Worm (Caenorhabditis elegans) whole organism, L4/young adult: ENCODE results near the gene cnt-1.

Experiments
- W03F9.2 ChIP-seq: fragments of 150-350 bp; optimal IDR thresholded peaks from 2 replicates; lab custom pipeline; 2014; ENCODE audit warnings: missing biosample characterization, missing genetic modification characterization
- dao-5 ChIP-seq: sonication (generic microtip); optimal IDR thresholded peaks from 2 replicates; lab custom pipeline; 2016; ENCODE audit warnings: missing genotype, missing genetic modification characterization, moderate library complexity, missing compliant biosample characterization
- him-1 ChIP-seq: sonication (generic microtip); optimal IDR thresholded peaks from 2 replicates; lab custom pipeline; 2016; ENCODE audit warnings: missing genotype, missing genetic modification reagents, missing genetic modification characterization, missing compliant biosample characterization

Gene cnt-1

DNA sequence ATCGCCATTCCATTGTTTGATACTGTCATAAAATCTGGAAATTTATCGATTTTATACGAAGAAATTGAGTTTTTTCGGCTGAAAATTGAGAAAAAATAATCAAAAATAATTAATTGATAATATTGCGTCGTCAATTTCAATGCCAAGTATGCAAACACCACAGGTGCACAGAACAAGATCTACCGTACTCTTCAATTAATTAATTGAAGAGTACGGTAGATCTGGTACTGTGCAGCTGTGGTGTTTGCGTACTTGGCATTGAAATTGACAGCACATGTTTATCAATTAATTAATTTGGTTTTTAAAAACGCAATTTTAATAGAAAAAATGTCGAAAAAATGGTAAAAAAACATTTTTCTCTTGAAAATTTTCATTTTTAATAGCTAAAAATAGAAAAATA, at the start of gene cnt-1:
TSS of gene cnt-1 (minus strand) at position 36 of the 400 bp plus-strand sequence.
- no peak for TF ChIP-seq him-1 (tag; lab: Kevin White, UChicago)
- TF ChIP-seq W03F9.2 (tag; lab: Kevin White, UChicago), result no peak
- TF ChIP-seq dao-5 (tag; lab: Kevin White, UChicago), result no peak

DNA sequence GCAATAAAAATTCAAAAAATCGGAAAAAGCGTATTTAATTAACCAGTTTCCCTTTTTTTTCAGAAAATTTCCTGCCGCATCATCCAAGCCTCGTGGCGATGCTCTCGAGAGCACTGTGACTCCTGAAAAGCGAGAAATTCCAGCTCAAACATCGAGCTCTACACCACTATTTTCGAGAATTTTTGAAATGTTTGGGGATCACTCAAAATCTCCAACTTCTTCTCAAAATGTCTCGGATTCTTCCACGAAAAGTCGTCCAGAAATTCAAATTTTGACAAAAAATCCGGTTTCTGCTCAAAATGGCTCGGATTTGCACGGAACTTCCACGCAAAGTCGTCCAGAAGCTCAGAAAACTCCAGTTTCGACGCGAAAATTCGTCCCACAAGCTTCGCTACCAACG, 49.3 kb upstream of the cnt-1 start:
- TF ChIP-seq him-1 (tag; lab: Kevin White, UChicago) (no peak), dao-5 (tag; lab: Kevin White, UChicago) (no peak), W03F9.2 (tag; lab: Kevin White, UChicago) (no peak)

DNA sequence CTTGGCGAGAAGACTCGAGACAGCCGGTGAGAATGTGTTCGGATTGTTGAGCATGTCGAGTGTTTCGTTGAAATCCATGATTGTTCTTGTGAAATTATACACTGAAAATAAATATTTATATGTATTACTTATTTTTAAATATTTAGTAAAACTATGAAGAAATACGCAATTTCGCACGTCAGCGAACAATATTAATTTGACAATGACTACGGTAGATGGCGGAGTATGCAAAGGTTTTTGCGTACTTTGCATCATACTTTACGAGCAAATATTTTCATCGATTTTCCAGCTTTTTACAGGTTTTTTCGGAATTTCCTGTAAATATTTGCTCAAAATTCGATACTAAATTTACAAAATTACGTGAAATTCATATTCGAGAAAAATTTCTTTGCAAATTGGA, 42.2 kb upstream of the cnt-1 start, which contains the start of gene set-24:
TSS of gene set-24 (minus strand) at position 101 of the 400 bp plus-strand sequence.
- TF ChIP-seq W03F9.2 (tag; lab: Kevin White, UChicago) (no peak), dao-5 (tag; lab: Kevin White, UChicago) (no peak), him-1 (tag; lab: Kevin White, UChicago) (no peak)

DNA sequence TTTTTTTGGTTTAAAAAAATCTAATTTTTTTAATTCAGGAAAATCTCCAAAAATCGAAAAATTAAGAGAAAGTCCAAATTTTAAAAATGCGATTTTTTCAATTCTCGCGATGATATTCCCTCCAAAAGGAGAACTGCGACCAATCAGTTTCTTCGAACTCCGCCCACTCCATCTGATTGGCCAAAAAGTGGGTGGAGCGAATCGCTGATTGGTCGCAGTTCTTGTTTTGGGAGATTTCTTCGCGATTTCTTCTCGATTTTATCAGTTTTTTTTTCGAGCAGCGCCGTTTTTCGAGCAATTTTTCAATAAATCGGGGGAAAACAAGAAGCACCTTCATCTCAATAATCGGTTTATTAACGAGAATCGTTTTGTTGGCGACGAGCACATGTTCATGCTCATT, 41.7 kb upstream of the cnt-1 start:
- no peak for TF ChIP-seq him-1 (tag; lab: Kevin White, UChicago)
- no peak for TF ChIP-seq W03F9.2 (tag; lab: Kevin White, UChicago)
- no peak for TF ChIP-seq dao-5 (tag; lab: Kevin White, UChicago)

DNA sequence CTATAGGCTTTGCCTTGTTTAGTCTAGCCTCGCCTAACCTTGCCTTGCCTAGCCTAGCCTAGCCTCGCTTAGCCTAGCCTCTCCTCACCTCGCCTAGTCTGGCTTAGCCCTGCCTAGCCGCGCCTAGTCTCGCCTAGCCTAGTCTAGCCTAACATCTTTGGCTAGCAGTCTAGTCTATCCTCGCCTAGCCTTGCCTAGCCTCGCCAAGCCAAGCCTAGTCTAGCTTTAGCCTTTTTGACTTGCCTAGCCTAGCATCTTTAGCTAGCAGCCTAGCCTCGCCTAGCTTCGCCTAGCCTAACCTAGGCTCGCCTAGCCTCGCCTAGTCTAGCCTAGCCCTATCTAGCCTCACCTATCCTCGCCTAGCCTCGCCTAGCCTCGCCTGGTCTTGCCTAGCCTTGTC, 22.3 kb upstream of the cnt-1 start:
- TF ChIP-seq dao-5 (tag; lab: Kevin White, UChicago) (no peak), him-1 (tag; lab: Kevin White, UChicago) (no peak)

DNA sequence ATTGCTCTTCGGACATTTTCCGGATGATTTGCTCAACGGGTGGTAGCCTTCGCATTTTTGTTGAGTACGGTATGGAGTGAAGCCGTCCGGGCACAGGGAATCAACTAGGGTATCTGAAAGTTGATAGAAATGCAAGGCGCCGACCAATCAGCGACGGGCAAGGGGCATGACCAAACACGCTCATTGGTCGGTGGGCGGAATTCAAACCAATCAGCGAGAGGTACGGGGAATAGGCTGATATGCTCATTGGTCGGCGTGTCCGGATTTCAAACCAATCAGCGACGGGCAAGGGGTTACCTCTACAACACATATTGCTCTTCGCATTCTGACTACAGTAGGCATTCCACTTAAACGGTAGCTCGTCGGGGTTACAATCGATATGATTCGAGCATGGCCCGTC, 20.2 kb upstream of the cnt-1 start:
- TF ChIP-seq dao-5 (tag; lab: Kevin White, UChicago), result no peak
- no peak for TF ChIP-seq him-1 (tag; lab: Kevin White, UChicago)
- no peak for TF ChIP-seq W03F9.2 (tag; lab: Kevin White, UChicago)

DNA sequence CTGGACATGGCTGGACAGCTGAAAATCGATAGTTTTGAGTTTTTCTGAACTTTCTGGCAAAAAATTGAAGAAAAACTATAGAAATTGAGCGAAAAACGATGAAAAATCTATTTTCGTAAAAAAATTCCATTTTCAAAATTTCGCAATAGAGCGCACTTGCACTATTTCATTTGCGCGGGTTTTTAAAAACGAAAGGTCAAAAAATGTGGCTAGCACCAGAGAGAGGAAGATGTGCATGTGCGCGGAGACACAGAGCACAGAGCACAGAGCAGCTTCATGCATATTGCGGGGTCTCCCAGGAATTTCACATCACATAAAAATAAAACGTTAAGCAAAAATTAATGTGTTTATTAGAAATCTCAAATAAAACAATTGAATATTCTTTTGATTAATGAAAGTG, 19.2 kb upstream of the cnt-1 start, which contains the start of gene Y17G7B.18:
TSS of gene Y17G7B.18 (minus strand) at position 18 of the 400 bp plus-strand sequence.
- TF ChIP-seq W03F9.2 (tag; lab: Kevin White, UChicago), result peak; percentile 54
- TF ChIP-seq dao-5 (tag; lab: Kevin White, UChicago), result no peak
- peak; percentile 35 for TF ChIP-seq him-1 (tag; lab: Kevin White, UChicago)

DNA sequence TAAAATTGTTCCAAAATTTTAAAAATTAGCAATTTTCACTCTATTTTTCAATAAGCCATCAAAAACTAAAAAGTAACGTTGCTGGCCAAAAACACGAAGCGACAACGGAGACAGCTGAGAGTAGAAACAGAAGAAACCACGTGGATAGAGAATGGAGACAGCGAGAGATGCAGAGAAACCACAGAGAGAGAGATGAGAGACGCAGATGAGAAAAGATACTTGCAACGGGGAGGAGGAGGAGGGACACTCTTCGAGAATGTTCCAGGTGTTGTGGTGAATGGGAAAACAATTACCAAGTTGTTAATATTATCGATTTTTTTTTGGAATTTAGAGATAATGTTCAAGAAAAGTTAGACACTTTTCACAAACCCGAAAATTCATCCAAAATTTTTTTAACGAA, 13.7 kb upstream of the cnt-1 start:
- no peak for TF ChIP-seq dao-5 (tag; lab: Kevin White, UChicago)
- TF ChIP-seq him-1 (tag; lab: Kevin White, UChicago), result peak; percentile 25
- peak; percentile 93 for TF ChIP-seq W03F9.2 (tag; lab: Kevin White, UChicago)

DNA sequence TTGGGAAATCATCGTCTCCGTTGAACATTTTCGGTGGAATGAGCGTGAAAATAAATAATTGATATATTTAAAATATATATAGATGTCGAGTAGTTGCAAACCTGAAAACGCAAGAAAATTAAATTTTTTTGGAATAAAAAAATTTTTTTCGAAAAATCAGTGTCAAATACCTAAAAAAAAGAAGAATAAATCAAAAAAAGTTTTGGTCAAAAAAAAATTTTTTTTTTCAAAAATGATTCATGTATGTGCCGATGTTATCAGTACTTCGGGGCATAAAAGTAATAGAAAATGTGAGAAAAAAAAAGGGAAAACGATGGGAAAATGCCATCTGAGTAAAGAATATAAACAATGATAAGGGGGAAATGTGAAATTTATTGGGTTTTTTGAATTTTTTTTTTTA, 11.2 kb upstream of the cnt-1 start, which contains the start of gene Y17G7B.17:
TSS of gene Y17G7B.17 (minus strand) at position 101 of the 400 bp plus-strand sequence.
- no peak for TF ChIP-seq dao-5 (tag; lab: Kevin White, UChicago)
- TF ChIP-seq W03F9.2 (tag; lab: Kevin White, UChicago), result peak; percentile 17

DNA sequence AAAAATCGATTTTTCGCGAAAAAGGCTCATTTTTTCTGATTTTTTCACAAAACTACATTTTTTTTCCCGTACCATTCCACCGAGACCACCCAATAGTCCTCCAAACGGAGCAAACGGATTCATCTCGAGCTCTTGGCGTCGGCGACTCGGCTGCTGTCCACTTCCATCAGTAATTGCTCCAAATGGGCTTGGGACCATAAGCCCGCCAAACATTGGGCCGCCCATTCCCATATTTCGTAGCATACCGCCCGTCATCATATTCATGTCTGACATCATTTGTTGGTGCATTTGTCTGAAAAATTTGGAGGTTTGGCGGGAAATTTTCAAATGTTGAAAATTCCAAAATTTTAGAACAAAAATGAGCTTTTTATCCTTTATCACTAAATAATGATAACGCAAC, 10.0 kb upstream of the cnt-1 start:
- TF ChIP-seq him-1 (tag; lab: Kevin White, UChicago) (no peak), dao-5 (tag; lab: Kevin White, UChicago) (no peak), W03F9.2 (tag; lab: Kevin White, UChicago) (no peak)

DNA sequence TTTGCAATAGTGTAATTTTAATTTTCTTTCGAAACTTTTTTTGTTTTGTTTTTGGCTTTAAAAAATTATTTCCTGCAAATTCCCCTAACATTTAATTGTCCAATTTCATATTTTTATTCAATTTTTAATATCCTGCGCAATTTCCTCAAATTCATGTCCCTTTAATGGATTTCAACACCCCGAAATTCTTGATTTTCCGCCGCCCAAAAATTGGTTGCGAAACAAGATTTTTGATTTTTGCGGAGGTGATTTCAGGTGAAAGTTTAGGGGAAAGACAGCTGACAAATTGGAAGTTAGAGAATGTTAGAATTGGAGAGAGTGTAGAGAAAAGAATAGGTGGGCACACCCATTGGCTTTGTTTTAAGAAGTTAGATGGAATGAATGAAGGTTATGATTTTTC, 6.4 kb upstream of the cnt-1 start:
- TF ChIP-seq him-1 (tag; lab: Kevin White, UChicago) (no peak), dao-5 (tag; lab: Kevin White, UChicago) (no peak), W03F9.2 (tag; lab: Kevin White, UChicago) (no peak)

DNA sequence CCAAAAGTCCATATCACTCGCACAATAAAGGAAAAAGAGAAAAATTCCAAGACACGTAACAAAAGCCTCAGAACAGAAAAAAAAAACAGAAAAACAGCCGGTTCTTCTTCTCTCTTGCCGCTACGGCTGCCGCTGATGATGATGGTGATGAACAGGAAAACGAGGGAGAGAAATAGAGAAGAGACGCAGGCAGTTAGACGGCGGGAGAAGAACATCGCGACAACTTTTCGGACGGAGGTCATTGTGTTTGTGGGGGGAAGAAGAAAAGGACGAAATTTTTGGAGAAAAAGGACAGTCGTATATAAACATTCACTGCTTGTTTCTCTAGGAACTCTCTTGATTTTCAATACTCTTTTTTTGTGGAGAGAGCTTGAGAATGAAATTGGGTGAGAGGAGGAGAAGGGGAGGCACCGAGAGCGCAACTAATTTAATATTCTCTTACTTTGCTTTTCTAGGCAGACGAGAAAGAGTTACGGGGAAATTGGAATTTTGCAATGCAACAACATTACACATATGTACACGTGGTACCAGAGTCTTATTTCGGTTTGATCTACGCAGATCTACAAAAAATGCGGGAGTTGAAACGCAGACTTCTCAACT, 1.0 kb upstream of the cnt-1 start:
- TF ChIP-seq W03F9.2 (tag; lab: Kevin White, UChicago) (peak; percentile 15), him-1 (tag; lab: Kevin White, UChicago) (no peak), dao-5 (tag; lab: Kevin White, UChicago) (no peak)

DNA sequence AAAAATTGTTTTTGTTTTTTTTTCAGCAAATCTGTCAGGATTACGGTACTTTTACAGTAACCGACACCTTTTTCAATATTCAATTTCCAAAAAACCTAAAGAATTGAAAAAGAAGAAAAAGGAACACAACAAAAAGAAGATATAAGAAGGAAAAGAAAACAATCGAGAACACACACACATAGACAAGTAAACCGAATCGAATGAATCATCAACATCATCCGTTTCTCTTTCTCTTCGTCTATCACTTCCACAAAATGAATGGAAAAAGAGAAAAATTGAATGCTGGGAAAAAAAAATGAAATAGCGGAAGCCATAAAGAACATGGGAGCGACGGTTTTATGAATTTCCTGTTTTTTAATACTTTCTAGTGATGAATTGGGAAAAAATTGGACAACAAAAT, 7.2 kb downstream of the cnt-1 start:
- TF ChIP-seq dao-5 (tag; lab: Kevin White, UChicago), result no peak
- TF ChIP-seq him-1 (tag; lab: Kevin White, UChicago), result no peak
- TF ChIP-seq W03F9.2 (tag; lab: Kevin White, UChicago), result no peak

DNA sequence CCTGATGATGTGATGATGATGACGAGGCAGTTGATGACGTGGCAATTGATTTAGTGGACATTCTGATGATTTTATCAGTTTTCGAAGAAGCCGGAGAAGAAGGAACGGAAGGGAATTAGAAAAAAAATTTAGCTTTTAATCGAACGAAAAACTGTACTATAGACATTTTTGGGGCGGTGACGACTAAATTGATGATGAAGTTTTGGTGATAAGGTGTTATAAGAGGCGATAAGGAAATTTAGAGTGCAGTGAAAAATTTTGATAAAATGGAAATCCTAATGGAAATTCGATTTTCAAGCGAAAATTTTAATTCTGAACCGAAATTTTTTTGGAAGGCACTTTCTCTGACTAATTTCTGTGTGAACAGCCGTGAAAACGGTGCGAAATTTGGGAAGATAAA, 8.7 kb downstream of the cnt-1 start:
- TF ChIP-seq him-1 (tag; lab: Kevin White, UChicago) (no peak), dao-5 (tag; lab: Kevin White, UChicago) (no peak), W03F9.2 (tag; lab: Kevin White, UChicago) (no peak)
